Worm (Caenorhabditis elegans): ENCODE data around the gene let-858.

let-858 gene

ce11 chrII:11076550-11076949, 54.4 kb downstream of the let-858 start:
- TF ChIP-seq lsy-2 (tag; optimal IDR thresholded peaks at IDR 0.05) (no peak), mes-2 (tag; optimal IDR thresholded peaks at IDR 0.05; ENCODE audit: poor library complexity, severe bottlenecking) (no peak), daf-8 (GFP tag; IDR thresholded peaks at IDR 0.05) (no peak), F10B5.3 (tag; optimal IDR thresholded peaks at IDR 0.05) (no peak), ceh-20 (GFP tag; IDR thresholded peaks at IDR 0.05) (no peak), rbr-2 (tag; optimal IDR thresholded peaks at IDR 0.05) (no peak), daf-12 (tag; optimal IDR thresholded peaks at IDR 0.05) (no peak), nhr-76 (tag; optimal IDR thresholded peaks at IDR 0.05) (no peak), ctbp-1 (GFP tag; IDR thresholded peaks at IDR 0.05) (no peak)
